Fruit fly (Drosophila melanogaster) whole organism: ENCODE measurements around the gene CG5674.

Experiments used
- pan ChIP-seq: fragments of >200 bp; optimal IDR thresholded peaks from 2 replicates; lab custom pipeline; 2017
- psq ChIP-seq: fragments of >200 bp; optimal IDR thresholded peaks from 2 replicates; lab custom pipeline; 2017
- usp ChIP-seq: fragments of >200 bp; optimal IDR thresholded peaks from 2 replicates; lab custom pipeline; 2017; ENCODE audit warnings: missing biosample characterization, missing genetic modification characterization, mixed read lengths

dm6 chr2L:18002149-18002548 lies 39.0 kb downstream of the CG5674 start:
- TF ChIP-seq psq (lab: Kevin White, UChicago), result no peak
- TF ChIP-seq pan (lab: Kevin White, UChicago), result no peak
- no peak for TF ChIP-seq usp (GFP tag; lab: Kevin White, UChicago)
